Fruit fly (Drosophila melanogaster) S2 (cell line): ENCODE data around the gene fliI.

ENCODE experiments used
- CG8478 ChIP-seq: fragments of >200 bp; optimal IDR thresholded peaks from 2 replicates; lab custom pipeline; 2018
- CTCF ChIP-seq, 2 experiments: fragments of >200 bp; optimal IDR thresholded peaks; 2 replicates each; lab custom pipeline; 2018

- TF ChIP-seq CG8478 (lab: Kevin White, UChicago): no peak
- TF ChIP-seq CTCF (optimal IDR thresholded peaks at IDR 0.05; lab: Kevin White, UChicago): no peak
Observed at dm6 chrX:21367363-21368072, 28.0 kb downstream of the fliI start.
